In the genomic region with DNA sequence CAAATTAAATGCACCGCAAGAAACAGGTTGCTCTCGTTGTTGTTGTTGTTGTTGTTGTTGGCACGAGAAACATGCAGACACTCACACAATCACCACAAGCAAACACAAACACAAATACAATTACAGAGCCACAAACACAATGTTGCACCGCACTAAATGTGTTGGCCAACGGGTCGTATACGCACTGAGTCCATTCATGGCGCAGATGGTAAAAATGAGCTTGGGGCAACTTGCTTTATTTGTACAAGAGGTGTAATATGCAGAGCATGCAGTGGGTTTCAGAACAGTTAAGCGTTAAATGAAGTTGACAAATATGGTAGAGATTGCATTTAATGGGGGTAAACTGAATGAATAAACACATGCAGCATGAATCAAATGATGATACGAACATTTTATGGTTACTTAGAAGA, we compare ENCODE assay signal across 3 fruit fly cellular contexts.
TF ChIP-seq lines count a peak whose summit lies in the region.

No protein-coding gene starts in this region.

- peak; percentile 9 for TF ChIP-seq CTCF in whole organism, embryonic (GFP tag; optimal IDR thresholded peaks at IDR 0.05; lab: Kevin White, UChicago)

TF ChIP-seq in whole organism, embryonic, 481 proteins besides CTCF, POLR2A, EP300 and RAD21 (continues in another document):
- peak; percentile 45 for TF ChIP-seq nau (GFP tag; optimal IDR thresholded peaks at IDR 0.05; lab: Kevin White, UChicago)
- TF ChIP-seq CG8388 (GFP tag; optimal IDR thresholded peaks at IDR 0.05; lab: Kevin White, UChicago): peak; percentile 6
- TF ChIP-seq btn (GFP tag; optimal IDR thresholded peaks at IDR 0.05; lab: Kevin White, UChicago): peak; percentile 9
- no peak for TF ChIP-seq CG8765 (GFP tag; IDR thresholded peaks at IDR 0.05; lab: Robert Waterston, UW)
- TF ChIP-seq CG10654 (GFP tag; optimal IDR thresholded peaks at IDR 0.05; lab: Kevin White, UChicago): peak; percentile 42
- TF ChIP-seq unpg (GFP tag; optimal IDR thresholded peaks at IDR 0.05; lab: Kevin White, UChicago): peak; percentile 28
- TF ChIP-seq CG10267 (tag; optimal IDR thresholded peaks at IDR 0.05; lab: Kevin White, UChicago): peak; percentile 10
- TF ChIP-seq bab2 (GFP tag; optimal IDR thresholded peaks at IDR 0.05; lab: Kevin White, UChicago): peak; percentile 16
- no peak for TF ChIP-seq slbo (GFP tag; IDR thresholded peaks at IDR 0.05; lab: Robert Waterston, UW)
- peak; percentile 17 for TF ChIP-seq eyg (GFP tag; optimal IDR thresholded peaks at IDR 0.05; lab: Kevin White, UChicago)
- no peak for TF ChIP-seq al (GFP tag; IDR thresholded peaks at IDR 0.05; lab: Robert Waterston, UW)
- TF ChIP-seq Fer1 (GFP tag; optimal IDR thresholded peaks at IDR 0.05; lab: Kevin White, UChicago): peak; percentile 25
- peak; percentile 6 for TF ChIP-seq CG17802 (tag; optimal IDR thresholded peaks at IDR 0.05; lab: Kevin White, UChicago)
- TF ChIP-seq CG2678 (tag; optimal IDR thresholded peaks at IDR 0.05; lab: Kevin White, UChicago): peak; percentile 63
- TF ChIP-seq ci (GFP tag; IDR thresholded peaks at IDR 0.05; lab: Robert Waterston, UW): peak; percentile 67; the same call in 2 of the 3 replicates
- no peak for TF ChIP-seq ato (GFP tag; IDR thresholded peaks at IDR 0.05; lab: Robert Waterston, UW; ENCODE audit: partially characterized antibody)
- no peak for TF ChIP-seq pb (GFP tag; optimal IDR thresholded peaks at IDR 0.05; lab: Kevin White, UChicago)
- no peak for TF ChIP-seq D19B (GFP tag; optimal IDR thresholded peaks at IDR 0.05; lab: Kevin White, UChicago)
- TF ChIP-seq knrl (GFP tag; IDR thresholded peaks at IDR 0.05; lab: Robert Waterston, UW; ENCODE audit: partially characterized antibody): no peak
- TF ChIP-seq CG3995 (GFP tag; optimal IDR thresholded peaks at IDR 0.05; lab: Kevin White, UChicago): no peak
- no peak for TF ChIP-seq dysf (GFP tag; IDR thresholded peaks at IDR 0.05; lab: Robert Waterston, UW)
- no peak for TF ChIP-seq gfzf (GFP tag; optimal IDR thresholded peaks at IDR 0.05; lab: Kevin White, UChicago)
- TF ChIP-seq Adf1 (GFP tag; IDR thresholded peaks at IDR 0.05; lab: Robert Waterston, UW): no peak
- TF ChIP-seq CG1647 (GFP tag; optimal IDR thresholded peaks at IDR 0.05; lab: Kevin White, UChicago): no peak
- TF ChIP-seq CG17612 (GFP tag; IDR thresholded peaks at IDR 0.05; lab: Robert Waterston, UW): no peak
- peak in 1 of 3 experiments; percentile 31 for TF ChIP-seq lola (GFP tag; optimal IDR thresholded peaks at IDR 0.05; lab: Kevin White, UChicago)
- TF ChIP-seq CG1529 (GFP tag; optimal IDR thresholded peaks at IDR 0.05; lab: Kevin White, UChicago): peak; percentile 64
- TF ChIP-seq CG11723 (GFP tag; optimal IDR thresholded peaks at IDR 0.05; lab: Kevin White, UChicago): peak; percentile 67
- TF ChIP-seq usp (GFP tag; optimal IDR thresholded peaks at IDR 0.05; lab: Kevin White, UChicago): no peak

TF ChIP-seq in whole organism, prepupa, 60 proteins besides CTCF, POLR2A, EP300 and RAD21:
- TF ChIP-seq Eip78C (GFP tag; lab: Kevin White, UChicago): peak; percentile 30
- peak; percentile 13; the same call in 1 of the 3 replicates for TF ChIP-seq eg (GFP tag; IDR thresholded peaks at IDR 0.05; lab: Robert Waterston, UW)
- TF ChIP-seq Gug (GFP tag; IDR thresholded peaks at IDR 0.05; lab: Robert Waterston, UW): no peak
- TF ChIP-seq CG6854 (GFP tag; optimal IDR thresholded peaks at IDR 0.05; lab: Kevin White, UChicago): peak; percentile 24
- peak; percentile 90 for TF ChIP-seq dsx (GFP tag; optimal IDR thresholded peaks at IDR 0.05; lab: Kevin White, UChicago; ENCODE audit: poor library complexity, severe bottlenecking)
- peak; percentile 31; the same call in 1 of the 2 replicates for TF ChIP-seq CG15336 (GFP tag; IDR thresholded peaks at IDR 0.05; lab: Robert Waterston, UW)
- peak; percentile 87 for TF ChIP-seq fkh (GFP tag; optimal IDR thresholded peaks at IDR 0.05; lab: Kevin White, UChicago)
- TF ChIP-seq CG10631 (GFP tag; optimal IDR thresholded peaks at IDR 0.05; lab: Kevin White, UChicago): no peak
- TF ChIP-seq Eip93F (GFP tag; optimal IDR thresholded peaks at IDR 0.05; lab: Kevin White, UChicago): no peak
TF ChIP-seq in whole organism, prepupa: peak in this region for 6.

TF ChIP-seq in whole organism, pupa, 21 proteins besides CTCF, POLR2A, EP300 and RAD21:
- no peak for TF ChIP-seq CG32121 (GFP tag; IDR thresholded peaks at IDR 0.05; lab: Robert Waterston, UW)
- TF ChIP-seq CG12605 (GFP tag; IDR thresholded peaks at IDR 0.05; lab: Robert Waterston, UW): 0 out of 2 replicates have a peak, but pooled peaks have one; percentile 12
- TF ChIP-seq CG9948 (tag; optimal IDR thresholded peaks at IDR 0.05; lab: Kevin White, UChicago): no peak

Comparison
In these comparisons a context has a peak if more than half of its experiments do, and no peak if none do; other contexts are left out.
1. Of the 7 proteins assayed by ChIP-seq in both whole organism, embryonic and whole organism, prepupa: peak only in whole organism, embryonic: Blimp-1 and Sox102F; only in whole organism, prepupa: CG6854; in both: none; in neither: 4.